Worm (Caenorhabditis elegans): ENCODE measurements around the gene sdz-21.

DNA sequence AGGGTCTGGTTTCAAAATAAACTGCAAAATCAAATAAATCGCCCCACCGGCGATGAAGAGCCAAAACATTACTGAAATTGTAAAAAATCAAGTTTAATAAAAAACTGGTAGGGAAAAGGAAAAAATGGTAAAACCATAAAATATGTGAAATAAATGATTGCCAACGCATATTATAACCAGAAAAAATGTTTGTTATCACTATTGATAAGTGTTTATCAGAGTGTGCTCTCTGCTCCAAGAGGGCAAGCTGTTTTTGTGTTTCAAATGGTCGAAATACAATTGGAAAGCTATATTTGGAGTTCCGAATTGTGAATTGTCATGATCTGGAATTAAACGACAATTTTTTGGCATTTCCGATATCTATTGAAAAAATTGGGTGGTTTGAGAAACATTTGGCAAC is 46.6 kb downstream of the sdz-21 start, which contains the start of gene C05D2.8:
- TF ChIP-seq ceh-32 (tag; optimal IDR thresholded peaks at IDR 0.05; ENCODE audit: poor library complexity) (no peak), unc-130 (GFP tag; optimal IDR thresholded peaks at IDR 0.05) (no peak), lin-13 (GFP tag; optimal IDR thresholded peaks at IDR 0.05) (no peak), F49E8.2 (tag; optimal IDR thresholded peaks at IDR 0.05; ENCODE audit: borderline replicate concordance) (no peak), daf-8 (GFP tag; IDR thresholded peaks at IDR 0.05) (no peak), tag-97 (GFP tag; IDR thresholded peaks at IDR 0.05) (no peak), ZK546.5 (tag; optimal IDR thresholded peaks at IDR 0.05) (no peak), egl-27 (tag; optimal IDR thresholded peaks at IDR 0.05) (no peak), nhr-42 (GFP tag; IDR thresholded peaks at IDR 0.05) (no peak), jun-1 (tag; optimal IDR thresholded peaks at IDR 0.05) (no peak), hlh-30 (tag; optimal IDR thresholded peaks at IDR 0.05; ENCODE audit: insufficient read depth) (no peak), lin-38 (GFP tag; IDR thresholded peaks at IDR 0.05) (no peak)

Measured in whole organism, L4 larva.